Worm (Caenorhabditis elegans) whole organism, L3 larva: ENCODE data around the gene srsx-32.
"Not testable (repeated sequence)": the region's sequence is repeated elsewhere in the genome, so short reads cannot be mapped to it uniquely, and the experiment has no call there.

Source experiments
- R02D3.7 ChIP-seq: fragments of 150-350 bp; optimal IDR thresholded peaks from 2 replicates; lab custom pipeline; 2014; ENCODE audit warnings: missing biosample characterization, missing genetic modification characterization
- ZK546.5 ChIP-seq: sonication (generic microtip); optimal IDR thresholded peaks from 2 replicates; lab custom pipeline; 2017; ENCODE audit warnings: missing biosample characterization, missing genetic modification characterization
- aly-2 ChIP-seq: fragments of 150-350 bp; optimal IDR thresholded peaks from 2 replicates; lab custom pipeline; 2014; ENCODE audit warnings: missing biosample characterization, missing genetic modification characterization
- ama-1 ChIP-seq: fragments of 150-350 bp; optimal IDR thresholded peaks from 2 replicates; lab custom pipeline; 2018
- ceh-9 ChIP-seq: sonication (generic microtip); optimal IDR thresholded peaks from 2 replicates; lab custom pipeline; 2018; ENCODE audit warnings: missing biosample characterization, missing genetic modification characterization
- daf-12 ChIP-seq: fragments of 150-350 bp; optimal IDR thresholded peaks from 2 replicates; lab custom pipeline; 2014; ENCODE audit warnings: missing biosample characterization, missing genetic modification reagents, missing genetic modification characterization
- egl-27 ChIP-seq: sonication (generic microtip); optimal IDR thresholded peaks from 4 replicates; lab custom pipeline; 2017; ENCODE audit warnings: missing biosample characterization, missing genetic modification reagents, missing genetic modification characterization
- egl-5 ChIP-seq: fragments of 150-350 bp; optimal IDR thresholded peaks from 2 replicates; lab custom pipeline; 2017; ENCODE audit warnings: missing biosample characterization, missing genetic modification reagents, missing genetic modification characterization, inconsistent platforms
- elt-1 ChIP-seq: fragments of 150-350 bp; optimal IDR thresholded peaks from 2 replicates; lab custom pipeline; 2014; ENCODE audit warnings: missing biosample characterization, missing genetic modification characterization
- elt-2 ChIP-seq: sonication (generic microtip); optimal IDR thresholded peaks from 2 replicates; lab custom pipeline; 2016; ENCODE audit warnings: missing genetic modification reagents, mild to moderate bottlenecking, missing genetic modification characterization, missing compliant biosample characterization
- elt-3 ChIP-seq, 3 experiments: fragments of 150-350 bp in 1 of 3; sonication (generic microtip) in 2 of 3; optimal IDR thresholded peaks; 2 replicates in 2 of 3; 4 replicates in 1 of 3; lab custom pipeline; 2014 to 2017; ENCODE audit warnings: missing biosample characterization in 3 of 3, missing genetic modification characterization in 3 of 3
- eor-1 ChIP-seq, 2 experiments: fragments of 150-350 bp; optimal IDR thresholded peaks; 2 replicates each; lab custom pipeline; 2014 to 2018; ENCODE audit warnings: missing biosample characterization in 2 of 2, missing genetic modification characterization in 2 of 2
- fkh-10 ChIP-seq: sonication (generic microtip); optimal IDR thresholded peaks from 2 replicates; lab custom pipeline; 2017; ENCODE audit warnings: missing biosample characterization, missing genetic modification reagents, missing genetic modification characterization
- fkh-2 ChIP-seq: fragments of 150-350 bp; optimal IDR thresholded peaks from 2 replicates; lab custom pipeline; 2014; ENCODE audit warnings: missing biosample characterization, missing genetic modification reagents, missing genetic modification characterization
- fos-1 ChIP-seq: fragments of 150-350 bp; optimal IDR thresholded peaks from 2 replicates; lab custom pipeline; 2014; ENCODE audit warnings: missing biosample characterization, missing genetic modification characterization
- hmg-11 ChIP-seq: sonication (generic microtip); optimal IDR thresholded peaks from 2 replicates; lab custom pipeline; 2016; ENCODE audit warnings: missing genetic modification characterization, missing compliant biosample characterization
- jun-1 ChIP-seq: fragments of 150-350 bp; optimal IDR thresholded peaks from 2 replicates; lab custom pipeline; 2014; ENCODE audit warnings: missing biosample characterization, missing genetic modification reagents, missing genetic modification characterization
- lin-15B ChIP-seq: fragments of 150-350 bp; optimal IDR thresholded peaks from 2 replicates; lab custom pipeline; 2014; ENCODE audit warnings: missing biosample characterization, missing genetic modification characterization
- lsy-12 ChIP-seq: sonication (generic microtip); optimal IDR thresholded peaks from 2 replicates; lab custom pipeline; 2016; ENCODE audit warnings: mild to moderate bottlenecking, missing genetic modification characterization, missing compliant biosample characterization
- mdl-1 ChIP-seq: fragments of 150-350 bp; optimal IDR thresholded peaks from 2 replicates; lab custom pipeline; 2014; ENCODE audit warnings: missing biosample characterization, missing genetic modification characterization
- nfya-1 ChIP-seq: sonication (generic microtip); optimal IDR thresholded peaks from 2 replicates; lab custom pipeline; 2017; ENCODE audit warnings: missing genetic modification characterization, mild to moderate bottlenecking, missing compliant biosample characterization, antibody characterized with exemption, moderate library complexity; ENCODE audit not compliant: insufficient read depth
- nhr-11 ChIP-seq: fragments of 150-350 bp; optimal IDR thresholded peaks from 2 replicates; lab custom pipeline; 2014; ENCODE audit warnings: missing biosample characterization, missing genetic modification characterization
- nhr-12 ChIP-seq: fragments of 150-350 bp; optimal IDR thresholded peaks from 2 replicates; lab custom pipeline; 2014; ENCODE audit warnings: missing biosample characterization, missing genetic modification characterization
- nhr-23 ChIP-seq: fragments of 150-350 bp; optimal IDR thresholded peaks from 2 replicates; lab custom pipeline; 2014; ENCODE audit warnings: missing biosample characterization, missing genetic modification reagents, missing genetic modification characterization
- nhr-237 ChIP-seq: fragments of 150-350 bp; optimal IDR thresholded peaks from 2 replicates; lab custom pipeline; 2014; ENCODE audit warnings: missing biosample characterization, missing genetic modification characterization
- nhr-25 ChIP-seq: sonication (generic microtip); optimal IDR thresholded peaks from 2 replicates; lab custom pipeline; 2017; ENCODE audit warnings: missing biosample characterization, missing genetic modification characterization
- nhr-28 ChIP-seq: fragments of 150-350 bp; optimal IDR thresholded peaks from 2 replicates; lab custom pipeline; 2014; ENCODE audit warnings: missing biosample characterization, missing genetic modification characterization
- nhr-43 ChIP-seq: sonication (generic microtip); optimal IDR thresholded peaks from 2 replicates; lab custom pipeline; 2016; ENCODE audit warnings: mild to moderate bottlenecking, missing genetic modification characterization, missing compliant biosample characterization; ENCODE audit not compliant: poor library complexity, severe bottlenecking
- nhr-76 ChIP-seq: fragments of 150-350 bp; sonication (generic microtip); optimal IDR thresholded peaks from 5 replicates; lab custom pipeline; 2014; ENCODE audit warnings: missing biosample characterization, missing genetic modification characterization
- nhr-77 ChIP-seq: fragments of 150-350 bp; optimal IDR thresholded peaks from 2 replicates; lab custom pipeline; 2014; ENCODE audit warnings: missing biosample characterization, missing genetic modification characterization
- pqm-1 ChIP-seq: fragments of 150-350 bp; optimal IDR thresholded peaks from 2 replicates; lab custom pipeline; 2017; ENCODE audit warnings: missing biosample characterization, missing genetic modification characterization, inconsistent platforms
- sea-2 ChIP-seq: fragments of 150-350 bp; sonication (generic microtip); optimal IDR thresholded peaks from 4 replicates; lab custom pipeline; 2014; ENCODE audit warnings: missing biosample characterization, missing genetic modification reagents, missing genetic modification characterization
- snpc-4 ChIP-seq: fragments of 150-350 bp; optimal IDR thresholded peaks from 2 replicates; lab custom pipeline; 2014; ENCODE audit warnings: missing biosample characterization, missing genetic modification characterization
- tbx-2 ChIP-seq: sonication (generic microtip); optimal IDR thresholded peaks from 2 replicates; lab custom pipeline; 2016; ENCODE audit warnings: mild to moderate bottlenecking, missing genetic modification characterization, missing compliant biosample characterization
- unc-39 ChIP-seq: sonication (generic microtip); optimal IDR thresholded peaks from 4 replicates; lab custom pipeline; 2017; ENCODE audit warnings: missing biosample characterization, missing genetic modification characterization

Gene srsx-32

ce11 chrV:7051133-7051765, 34.1 kb downstream of the srsx-32 start, which contains the start of the genes tofu-2 and spig-1:
Gene tofu-2 (minus strand): TSS chrV:7051248.
Gene spig-1 (plus strand): TSS chrV:7051715.
- TF ChIP-seq fos-1 (no peak), aly-2 (tag; lab: Kevin White, UChicago) (no peak), fkh-2 (tag; lab: Kevin White, UChicago) (no peak), lsy-12 (no peak), mdl-1 (tag; lab: Kevin White, UChicago) (no peak), lin-15B (tag; lab: Kevin White, UChicago) (no peak), ceh-9 (tag; lab: Kevin White, UChicago) (no peak), elt-2 (tag; lab: Kevin White, UChicago) (no peak), tbx-2 (tag; lab: Kevin White, UChicago) (no peak), egl-5 (tag; lab: Kevin White, UChicago) (no peak), eor-1 (tag; optimal IDR thresholded peaks at IDR 0.05; lab: Kevin White, UChicago) (no peak), elt-1 (tag; lab: Kevin White, UChicago) (no peak), snpc-4 (tag; lab: Kevin White, UChicago) (no peak), pqm-1 (no peak), fkh-10 (no peak), nhr-76 (tag; lab: Kevin White, UChicago) (no peak), R02D3.7 (tag; lab: Kevin White, UChicago) (no peak), jun-1 (no peak)
- TF ChIP-seq, all 47 proteins: peak for 0

- TF ChIP-seq ZK546.5 = no peak
- TF ChIP-seq jun-1 = no peak
- TF ChIP-seq hmg-11 (tag; lab: Kevin White, UChicago) = no peak
- TF ChIP-seq eor-1 (tag; optimal IDR thresholded peaks at IDR 0.05; lab: Kevin White, UChicago) = no peak
- TF ChIP-seq ama-1 = no peak
- TF ChIP-seq elt-2 (tag; lab: Kevin White, UChicago) = no peak
- no peak for TF ChIP-seq lsy-12
- TF ChIP-seq fkh-2 (tag; lab: Kevin White, UChicago) = no peak
- no peak for TF ChIP-seq ceh-9 (tag; lab: Kevin White, UChicago)
- TF ChIP-seq nhr-25 (tag; lab: Kevin White, UChicago) = no peak
- TF ChIP-seq nhr-12 = no peak
- no peak for TF ChIP-seq daf-12 (tag; lab: Kevin White, UChicago)
- no peak for TF ChIP-seq unc-39 (tag; lab: Kevin White, UChicago)
- no peak for TF ChIP-seq snpc-4 (tag; lab: Kevin White, UChicago)
- TF ChIP-seq nhr-237 (tag; lab: Kevin White, UChicago) = no peak
- TF ChIP-seq nhr-43 (tag; lab: Kevin White, UChicago) = no peak
These were observed 35.9 kb downstream of the srsx-32 start, which contains the start of gene txt-17 for ce11 chrV:7053100-7053499. Gene txt-17 (minus strand): TSS chrV:7053200.

ce11 chrV:7054598-7054997, 37.4 kb downstream of the srsx-32 start, which contains the start of gene spig-8:
Gene spig-8 (plus strand): TSS chrV:7054898.
- TF ChIP-seq mdl-1 (tag; lab: Kevin White, UChicago) = no peak
- no peak for TF ChIP-seq nhr-23 (tag; lab: Kevin White, UChicago)
- TF ChIP-seq nhr-28 (tag; lab: Kevin White, UChicago) = no peak
- no peak for TF ChIP-seq sea-2 (GFP tag; lab: Kevin White, UChicago)
- TF ChIP-seq nhr-77 (tag; lab: Kevin White, UChicago) = no peak
- TF ChIP-seq elt-1 (tag; lab: Kevin White, UChicago) = no peak
- no peak for TF ChIP-seq ama-1
- TF ChIP-seq tbx-2 (tag; lab: Kevin White, UChicago) = no peak
- no peak for TF ChIP-seq R02D3.7 (tag; lab: Kevin White, UChicago)
- TF ChIP-seq egl-27 (tag; lab: Kevin White, UChicago) = no peak
- TF ChIP-seq fos-1 = no peak

DNA sequence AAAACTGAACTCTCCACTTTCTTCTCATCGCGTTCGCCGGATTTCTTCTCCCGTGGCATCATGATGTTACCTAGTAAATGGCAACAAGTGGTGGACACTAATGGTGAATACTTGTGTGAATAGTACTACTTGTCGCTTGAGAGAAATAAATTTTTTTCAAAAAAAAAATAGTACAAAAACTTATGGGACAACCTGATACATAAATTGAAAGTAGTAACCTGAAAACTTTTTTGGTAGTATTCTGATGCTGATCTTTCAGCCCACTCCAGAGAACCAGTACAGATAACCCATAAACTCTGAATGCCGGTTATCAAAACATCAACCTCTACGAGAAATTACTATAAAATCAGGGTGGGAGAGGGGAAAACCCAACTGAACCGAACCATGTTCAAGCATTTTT, 40.6 kb downstream of the srsx-32 start, which contains the start of gene Y57E12AL.2:
Gene Y57E12AL.2, plus strand, starts transcription at position 301 of the 400 bp plus-strand sequence.
- not testable (repeated sequence) for TF ChIP-seq elt-3 (tag; optimal IDR thresholded peaks at IDR 0.05; lab: Kevin White, UChicago); nfya-1 (tag; lab: Kevin White, UChicago); nhr-11 (tag; lab: Kevin White, UChicago)
